Worm (Caenorhabditis elegans) whole organism, L1 larva: ENCODE measurements around the gene lgc-15.

Source experiments
- lin-39 ChIP-seq: fragments of 150-350 bp; optimal IDR thresholded peaks from 2 replicates; lab custom pipeline; 2014; ENCODE audit warnings: missing biosample characterization, missing genetic modification reagents, missing genetic modification characterization
- nhr-237 ChIP-seq: fragments of 150-350 bp; optimal IDR thresholded peaks from 2 replicates; lab custom pipeline; 2014; ENCODE audit warnings: missing biosample characterization, missing genetic modification characterization
- unc-130 ChIP-seq: fragments of 150-350 bp; optimal IDR thresholded peaks from 2 replicates; lab custom pipeline; 2017; ENCODE audit warnings: missing biosample characterization, missing genetic modification characterization, inconsistent platforms

ce11 chrX:12108517-12109216, 5.5 kb upstream of the lgc-15 start, which contains the start of the genes W03G11.2 and lgc-13:
- no peak for TF ChIP-seq unc-130 (tag; lab: Kevin White, UChicago)
- no peak for TF ChIP-seq nhr-237
- TF ChIP-seq lin-39 (tag; lab: Kevin White, UChicago): no peak
